Worm (Caenorhabditis elegans) whole organism, early embryonic: Measurements from ENCODE around the gene nrfl-1.

Experiments
- B0310.2 ChIP-seq: sonication (generic microtip); optimal IDR thresholded peaks from 2 replicates; lab custom pipeline; 2016; ENCODE audit warnings: mild to moderate bottlenecking, missing genetic modification characterization, missing compliant biosample characterization
- F13C5.2 ChIP-seq: sonication (generic microtip); optimal IDR thresholded peaks from 2 replicates; lab custom pipeline; 2017; ENCODE audit warnings: mild to moderate bottlenecking, missing genetic modification characterization, inconsistent platforms, missing compliant biosample characterization
- ceh-36 ChIP-seq: sonication (generic microtip); optimal IDR thresholded peaks from 2 replicates; lab custom pipeline; 2016; ENCODE audit warnings: missing genetic modification characterization, inconsistent platforms, missing compliant biosample characterization
- flt-1 ChIP-seq: fragments of 200-800 bp; sonication (Bioruptor generic); IDR thresholded peaks from 2 replicates; pipeline ENCODE4 v1.3.6; 2022; ENCODE audit warnings: missing genetic modification characterization, missing compliant biosample characterization
- tbx-11 ChIP-seq: fragments of 200-800 bp; sonication (Bioruptor generic); IDR thresholded peaks from 2 replicates; pipeline ENCODE4 v1.3.6; 2022; ENCODE audit warnings: missing genetic modification characterization, missing compliant biosample characterization
- tbx-37 ChIP-seq: fragments of 200-800 bp; sonication (Bioruptor generic); conservative IDR thresholded peaks from 2 replicates; pipeline ENCODE4 v1.3.6; 2022; ENCODE audit warnings: missing genetic modification reagents, missing genetic modification characterization, missing compliant biosample characterization

ce11 chrIV:9082055-9082454 is 36.8 kb upstream of the nrfl-1 start, which contains the start of gene twk-8:
- TF ChIP-seq flt-1 (GFP tag; lab: Robert Waterston, UW) (no peak), B0310.2 (no peak), tbx-37 (GFP tag; lab: Robert Waterston, UW) (no peak), F13C5.2 (no peak), ceh-36 (tag; lab: Kevin White, UChicago) (no peak), tbx-11 (no peak)
